Worm (Caenorhabditis elegans): ENCODE data around the gene T05B4.9.

ce11 chrV:4118332-4118731 lies at the start of gene T05B4.9:
- no peak for TF ChIP-seq pha-4 (tag; optimal IDR thresholded peaks at IDR 0.05)
- TF ChIP-seq ztf-11 (tag; optimal IDR thresholded peaks at IDR 0.05): no peak
- no peak for TF ChIP-seq unc-39 (tag; optimal IDR thresholded peaks at IDR 0.05)
- TF ChIP-seq unc-62 (GFP tag; optimal IDR thresholded peaks at IDR 0.05): no peak
- no peak for TF ChIP-seq bed-3 (GFP tag; optimal IDR thresholded peaks at IDR 0.05)
- TF ChIP-seq elt-1 (tag; optimal IDR thresholded peaks at IDR 0.05; ENCODE audit: borderline replicate concordance, insufficient read depth): no peak
- no peak for TF ChIP-seq lin-13 (tag; optimal IDR thresholded peaks at IDR 0.05)
- no peak for TF ChIP-seq tbx-8 (GFP tag; optimal IDR thresholded peaks at IDR 0.05)
- no peak for TF ChIP-seq lsy-2 (tag; optimal IDR thresholded peaks at IDR 0.05)
- TF ChIP-seq ces-1 (GFP tag; optimal IDR thresholded peaks at IDR 0.05): no peak
- TF ChIP-seq blmp-1 (tag; optimal IDR thresholded peaks at IDR 0.05): no peak
- TF ChIP-seq drap-1 (GFP tag; optimal IDR thresholded peaks at IDR 0.05): no peak
- TF ChIP-seq nhr-76 (tag; optimal IDR thresholded peaks at IDR 0.05): no peak

Data from whole organism, mixed stage, embryonic.